2 worm cellular contexts compared by ENCODE assay signal in genomic region chrIV:6605863-6606262, ce11.
TF ChIP-seq lines count a peak whose summit lies in the region.

nstp-2 (minus strand) TSS chrIV:6606188.

TF ChIP-seq in whole organism, L1 larva, 84 proteins besides CTCF, POLR2A, EP300 and RAD21:
- TF ChIP-seq mab-9 (GFP tag; IDR thresholded peaks at IDR 0.05; lab: Robert Waterston, UW) (no peak), grh-1 (GFP tag; IDR thresholded peaks at IDR 0.05; lab: Robert Waterston, UW) (peak; percentile 63), xbp-1 (tag; optimal IDR thresholded peaks at IDR 0.05; lab: Kevin White, UChicago) (no peak), nhr-85 (tag; lab: Kevin White, UChicago) (peak; percentile 61), dsc-1 (tag; optimal IDR thresholded peaks at IDR 0.05; lab: Kevin White, UChicago) (no peak)

TF ChIP-seq in whole organism, L4 larva, 104 proteins besides CTCF, POLR2A, EP300 and RAD21:
- TF ChIP-seq nhr-28 (tag; optimal IDR thresholded peaks at IDR 0.05; lab: Kevin White, UChicago), result peak; percentile 86
- no peak for TF ChIP-seq sdz-12 (GFP tag; optimal IDR thresholded peaks at IDR 0.05; lab: Kevin White, UChicago)

Comparison
In these comparisons a context has a peak if more than half of its experiments do, and no peak if none do; other contexts are left out.
1. Of the 29 proteins assayed by ChIP-seq in both whole organism, L4 larva and whole organism, L1 larva: peak only in whole organism, L4 larva: nhr-28; only in whole organism, L1 larva: none; in both: none; in neither: 28.